Worm (Caenorhabditis elegans) whole organism, L4 larva: ENCODE data around the gene Y38E10A.2.

ENCODE experiments used
- F10B5.3 ChIP-seq: sonication (generic microtip); optimal IDR thresholded peaks from 2 replicates; lab custom pipeline; 2016; ENCODE audit warnings: mild to moderate bottlenecking, missing genetic modification characterization, missing compliant biosample characterization
- F26F4.8 ChIP-seq: fragments of 200-800 bp; sonication (Bioruptor generic); conservative IDR thresholded peaks from 2 replicates; pipeline ENCODE4 v1.3.6; 2022; ENCODE audit warnings: missing genetic modification characterization, missing compliant biosample characterization
- F44E2.7 ChIP-seq: fragments of 200-800 bp; sonication (Bioruptor generic); IDR thresholded peaks from 2 replicates; pipeline ENCODE4 v2.1.2; 2022; ENCODE audit warnings: missing genetic modification characterization, missing compliant biosample characterization
- F49E8.2 ChIP-seq: sonication (generic microtip); optimal IDR thresholded peaks from 2 replicates; lab custom pipeline; 2016; ENCODE audit warnings: missing compliant biosample characterization, mild to moderate bottlenecking, missing genetic modification characterization, borderline replicate concordance
- T26A8.4 ChIP-seq: fragments of 200-800 bp; sonication (Bioruptor generic); IDR thresholded peaks from 2 replicates; pipeline ENCODE4 v1.3.6; 2022; ENCODE audit warnings: missing genetic modification characterization, missing compliant biosample characterization
- Y105C5A.15 ChIP-seq: fragments of 200-800 bp; sonication (Bioruptor generic); IDR thresholded peaks from 2 replicates; pipeline ENCODE4 v1.3.6; 2022; ENCODE audit warnings: missing genetic modification characterization, missing compliant biosample characterization
- Y48G9A.11 ChIP-seq: fragments of 200-800 bp; sonication (Bioruptor generic); IDR thresholded peaks from 2 replicates; pipeline ENCODE4 v1.3.6; 2022; ENCODE audit warnings: missing genetic modification reagents, missing genetic modification characterization, missing compliant biosample characterization
- ZK337.2 ChIP-seq: fragments of 200-800 bp; sonication (Bioruptor generic); IDR thresholded peaks from 2 replicates; pipeline ENCODE4 v1.3.6; 2022; ENCODE audit warnings: missing genetic modification reagents, missing genetic modification characterization, missing compliant biosample characterization
- ama-1 ChIP-seq: fragments of 150-350 bp; optimal IDR thresholded peaks from 2 replicates; lab custom pipeline; 2014; ENCODE audit warnings: inconsistent platforms, mixed read lengths
- arid-1 ChIP-seq: fragments of 200-800 bp; sonication (Bioruptor generic); conservative IDR thresholded peaks from 2 replicates; pipeline ENCODE4 v1.3.6; 2022; ENCODE audit warnings: missing genetic modification reagents, missing genetic modification characterization, missing compliant biosample characterization
- ceh-44 ChIP-seq: fragments of 200-800 bp; sonication (Bioruptor generic); IDR thresholded peaks from 2 replicates; pipeline ENCODE4 v1.3.6; 2022; ENCODE audit warnings: missing genetic modification reagents, missing genetic modification characterization, missing compliant biosample characterization
- ceh-62 ChIP-seq: sonication (generic microtip); optimal IDR thresholded peaks from 2 replicates; lab custom pipeline; 2017; ENCODE audit warnings: missing biosample characterization, missing genetic modification characterization
- ctbp-1 ChIP-seq: fragments of 200-800 bp; sonication (Bioruptor generic); IDR thresholded peaks from 2 replicates; pipeline ENCODE4 v1.3.6; 2022; ENCODE audit warnings: missing genetic modification reagents, missing genetic modification characterization, missing compliant biosample characterization
- daf-16 ChIP-seq, 3 experiments: sonication (generic microtip); optimal IDR thresholded peaks; 2 replicates each; lab custom pipeline; 2016 to 2017; ENCODE audit warnings: missing genetic modification characterization in 3 of 3, missing genetic modification reagents in 3 of 3, mild to moderate bottlenecking in 2 of 3, missing compliant biosample characterization in 2 of 3, missing biosample characterization in 1 of 3, moderate library complexity in 1 of 3
- daf-19 ChIP-seq: fragments of 200-800 bp; sonication (Bioruptor generic); conservative IDR thresholded peaks from 2 replicates; pipeline ENCODE4 v1.3.6; 2022; ENCODE audit warnings: missing genetic modification characterization, missing compliant biosample characterization
- dmd-6 ChIP-seq: fragments of 200-800 bp; sonication (Bioruptor generic); IDR thresholded peaks from 2 replicates; pipeline ENCODE4 v1.3.6; 2022; ENCODE audit warnings: missing genetic modification reagents, missing genetic modification characterization, missing compliant biosample characterization
- dmd-8 ChIP-seq: fragments of 200-800 bp; sonication (Bioruptor generic); IDR thresholded peaks from 2 replicates; pipeline ENCODE4 v1.3.6; 2022; ENCODE audit warnings: missing genetic modification characterization, missing compliant biosample characterization
- dve-1 ChIP-seq: sonication (generic microtip); optimal IDR thresholded peaks from 2 replicates; lab custom pipeline; 2017; ENCODE audit warnings: antibody characterized with exemption, mild to moderate bottlenecking, missing genetic modification characterization, missing compliant biosample characterization; ENCODE audit not compliant: insufficient read depth
- hif-1 ChIP-seq, 2 experiments: sonication (generic microtip); optimal IDR thresholded peaks; 2 replicates each; lab custom pipeline; 2016 to 2017; ENCODE audit warnings: missing compliant biosample characterization in 2 of 2, missing genetic modification characterization in 2 of 2, missing genetic modification reagents in 2 of 2, missing genotype in 2 of 2, mild to moderate bottlenecking in 1 of 2
- hlh-11 ChIP-seq: fragments of 200-800 bp; sonication (Bioruptor generic); optimal IDR thresholded peaks from 2 replicates; lab custom pipeline; 2018; ENCODE audit warnings: mild to moderate bottlenecking, missing genetic modification characterization, missing compliant biosample characterization
- hlh-30 ChIP-seq: sonication (generic microtip); optimal IDR thresholded peaks from 2 replicates; lab custom pipeline; 2017; ENCODE audit warnings: antibody characterized with exemption, mild to moderate bottlenecking, missing genetic modification characterization, missing compliant biosample characterization; ENCODE audit not compliant: insufficient read depth
- jun-1 ChIP-seq: fragments of 150-350 bp; optimal IDR thresholded peaks from 2 replicates; lab custom pipeline; 2014; ENCODE audit warnings: missing biosample characterization, missing genetic modification reagents, missing genetic modification characterization
- lim-7 ChIP-seq: fragments of 200-800 bp; sonication (Bioruptor generic); IDR thresholded peaks from 2 replicates; pipeline ENCODE4 v1.3.6; 2022; ENCODE audit warnings: missing genetic modification characterization, missing compliant biosample characterization
- lin-13 ChIP-seq: fragments of 150-350 bp; optimal IDR thresholded peaks from 2 replicates; lab custom pipeline; 2014; ENCODE audit warnings: missing biosample characterization, missing genetic modification reagents, missing genetic modification characterization
- lin-38 ChIP-seq: fragments of 200-800 bp; sonication (Bioruptor generic); IDR thresholded peaks from 2 replicates; pipeline ENCODE4 v1.3.6; 2022; ENCODE audit warnings: missing genetic modification reagents, missing genetic modification characterization, missing compliant biosample characterization
- lin-39 ChIP-seq: fragments of 150-350 bp; optimal IDR thresholded peaks from 2 replicates; lab custom pipeline; 2014; ENCODE audit warnings: missing biosample characterization, missing genetic modification reagents, missing genetic modification characterization
- madf-5 ChIP-seq, 2 experiments: fragments of 200-800 bp; sonication (Bioruptor generic); IDR thresholded peaks; 2 replicates each; pipeline ENCODE4 v1.3.6; 2022; ENCODE audit warnings: missing compliant biosample characterization in 2 of 2, missing genetic modification characterization in 2 of 2
- mdt-29 ChIP-seq: fragments of 200-800 bp; sonication (Bioruptor generic); IDR thresholded peaks from 2 replicates; pipeline ENCODE4 v1.3.6; 2022; ENCODE audit warnings: missing genetic modification reagents, missing genetic modification characterization, missing compliant biosample characterization
- mes-2 ChIP-seq: sonication (generic microtip); optimal IDR thresholded peaks from 2 replicates; lab custom pipeline; 2016; ENCODE audit warnings: missing genotype, mild to moderate bottlenecking, missing genetic modification characterization, missing compliant biosample characterization; ENCODE audit not compliant: poor library complexity, severe bottlenecking
- mxl-2 ChIP-seq: fragments of 200-800 bp; sonication (Bioruptor generic); conservative IDR thresholded peaks from 2 replicates; pipeline ENCODE4 v1.3.6; 2022; ENCODE audit warnings: missing genetic modification reagents, missing genetic modification characterization, missing compliant biosample characterization
- mxl-3 ChIP-seq: fragments of 200-800 bp; sonication (Bioruptor generic); optimal IDR thresholded peaks from 2 replicates; lab custom pipeline; 2018; ENCODE audit warnings: mild to moderate bottlenecking, missing genetic modification characterization, missing compliant biosample characterization
- nhr-237 ChIP-seq: sonication (generic microtip); optimal IDR thresholded peaks from 2 replicates; lab custom pipeline; 2017; ENCODE audit warnings: missing biosample characterization, missing genetic modification characterization
- nhr-28 ChIP-seq: fragments of 150-350 bp; optimal IDR thresholded peaks from 2 replicates; lab custom pipeline; 2014; ENCODE audit warnings: missing biosample characterization, missing genetic modification characterization
- nhr-42 ChIP-seq: fragments of 200-800 bp; sonication (Bioruptor generic); IDR thresholded peaks from 2 replicates; pipeline ENCODE4 v1.3.6; 2022; ENCODE audit warnings: missing genetic modification characterization, missing compliant biosample characterization
- nhr-48 ChIP-seq: sonication (generic microtip); optimal IDR thresholded peaks from 2 replicates; lab custom pipeline; 2016; ENCODE audit warnings: mild to moderate bottlenecking, missing genetic modification characterization, missing compliant biosample characterization
- nhr-77 ChIP-seq: fragments of 150-350 bp; optimal IDR thresholded peaks from 2 replicates; lab custom pipeline; 2014; ENCODE audit warnings: missing biosample characterization, missing genetic modification characterization
- pha-4 ChIP-seq, 2 experiments: fragments of 150-350 bp in 1 of 2; fragments of 200-800 bp in 1 of 2; sonication (Bioruptor generic) in 1 of 2; IDR thresholded peaks in 1 of 2; optimal IDR thresholded peaks in 1 of 2; 2 replicates each; pipeline versions ENCODE4 v1.3.6 to Lab custom; 2014 to 2022; ENCODE audit warnings: missing genetic modification characterization in 2 of 2, missing genetic modification reagents in 2 of 2, missing biosample characterization in 1 of 2, missing compliant biosample characterization in 1 of 2
- pqm-1 ChIP-seq: sonication (generic microtip); optimal IDR thresholded peaks from 2 replicates; lab custom pipeline; 2017; ENCODE audit warnings: missing biosample characterization, missing genetic modification characterization
- set-16 ChIP-seq: fragments of 200-800 bp; sonication (Bioruptor generic); IDR thresholded peaks from 2 replicates; pipeline ENCODE4 v1.3.6; 2022; ENCODE audit warnings: missing genetic modification reagents, missing genetic modification characterization, missing compliant biosample characterization
- snpc-1.2 ChIP-seq: fragments of 200-800 bp; sonication (Bioruptor generic); IDR thresholded peaks from 2 replicates; pipeline ENCODE4 v1.3.6; 2022; ENCODE audit warnings: missing genetic modification reagents, missing genetic modification characterization, missing compliant biosample characterization
- spr-3 ChIP-seq: fragments of 200-800 bp; sonication (Bioruptor generic); optimal IDR thresholded peaks from 2 replicates; lab custom pipeline; 2018; ENCODE audit warnings: mild to moderate bottlenecking, missing genetic modification characterization, missing compliant biosample characterization
- tra-1 ChIP-seq: fragments of 200-800 bp; sonication (Bioruptor generic); IDR thresholded peaks from 2 replicates; pipeline ENCODE4 v1.3.6; 2022; ENCODE audit warnings: missing genetic modification reagents, missing genetic modification characterization, missing compliant biosample characterization
- unc-130 ChIP-seq: sonication (generic microtip); optimal IDR thresholded peaks from 2 replicates; lab custom pipeline; 2016; ENCODE audit warnings: missing genetic modification reagents, missing genetic modification characterization, missing compliant biosample characterization
- zip-2 ChIP-seq: fragments of 150-350 bp; optimal IDR thresholded peaks from 2 replicates; lab custom pipeline; 2014; ENCODE audit warnings: missing biosample characterization, missing genetic modification characterization

Gene Y38E10A.2

ce11 chrII:12542594-12542997, 30.8 kb downstream of the Y38E10A.2 start (continued):
- TF ChIP-seq lin-38 (no peak; the same call in 1 of the 2 replicates), arid-1 (GFP tag; lab: Robert Waterston, UW) (0 out of 2 replicates have a peak, but pooled peaks have one; percentile 40), Y48G9A.11 (0 out of 2 replicates have a peak, but pooled peaks have one; percentile 46), mxl-3 (no peak), dmd-8 (GFP tag; lab: Robert Waterston, UW) (peak; percentile 62; the same call in 1 of the 2 replicates), ceh-62 (tag; lab: Kevin White, UChicago) (no peak), nhr-42 (GFP tag; lab: Robert Waterston, UW) (no peak), ZK337.2 (GFP tag; lab: Robert Waterston, UW) (0 out of 2 replicates have a peak, but pooled peaks have one; percentile 40), F44E2.7 (0 out of 2 replicates have a peak, but pooled peaks have one; percentile 68), jun-1 (tag; lab: Kevin White, UChicago) (no peak), ama-1 (lab: Kevin White, UChicago) (no peak), lin-39 (tag; lab: Kevin White, UChicago) (no peak), lin-13 (peak; percentile 54), nhr-237 (tag; lab: Kevin White, UChicago) (no peak), hlh-11 (peak; percentile 3), madf-5 (GFP tag; IDR thresholded peaks at IDR 0.05; lab: Robert Waterston, UW) (no peak), hlh-30 (tag; lab: Kevin White, UChicago) (peak; percentile 22), set-16 (GFP tag; lab: Robert Waterston, UW) (no peak), pha-4 (GFP tag; IDR thresholded peaks at IDR 0.05; lab: Robert Waterston, UW) (peak; percentile 45; the same call in 1 of the 2 replicates), pha-4 (tag; optimal IDR thresholded peaks at IDR 0.05; lab: Kevin White, UChicago) (no peak), nhr-48 (tag; lab: Kevin White, UChicago) (peak; percentile 9), Y105C5A.15 (GFP tag; lab: Robert Waterston, UW) (no peak)

DNA sequence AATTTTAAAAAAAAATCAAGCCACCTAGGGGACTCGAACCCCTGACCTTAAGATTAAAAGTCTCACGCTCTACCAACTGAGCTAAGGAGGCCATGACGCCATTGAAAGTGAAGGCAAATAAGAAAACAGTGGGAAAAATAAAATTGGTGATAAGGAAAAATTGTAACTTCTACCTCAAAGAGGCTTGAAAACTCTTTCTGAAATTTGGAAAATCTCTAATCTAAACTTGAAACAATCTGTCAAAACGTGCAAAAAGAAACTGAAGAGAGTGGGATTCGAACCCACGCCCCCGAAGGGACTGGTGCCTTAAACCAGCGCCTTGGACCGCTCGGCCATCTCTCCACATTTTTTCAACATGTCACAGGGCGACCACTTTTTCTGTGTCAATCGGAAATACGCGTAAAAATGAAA, 31.8 kb downstream of the Y38E10A.2 start:
- TF ChIP-seq T26A8.4 (GFP tag; lab: Robert Waterston, UW) (peak; percentile 77), daf-16 (GFP tag; optimal IDR thresholded peaks at IDR 0.05; lab: Kevin White, UChicago) (peak in 1 of 2 experiments; percentile 84), daf-16 (tag; optimal IDR thresholded peaks at IDR 0.05; lab: Kevin White, UChicago) (peak; percentile 74), F10B5.3 (tag; lab: Kevin White, UChicago) (peak; percentile 10), arid-1 (GFP tag; lab: Robert Waterston, UW) (0 out of 2 replicates have a peak, but pooled peaks have one; percentile 17), nhr-77 (tag; lab: Kevin White, UChicago) (peak; percentile 35), hlh-11 (peak; percentile 15), mes-2 (peak; percentile 42), ctbp-1 (GFP tag; lab: Robert Waterston, UW) (peak; percentile 73), lin-38 (peak; percentile 79), ZK337.2 (GFP tag; lab: Robert Waterston, UW) (0 out of 2 replicates have a peak, but pooled peaks have one; percentile 52), tra-1 (0 out of 2 replicates have a peak, but pooled peaks have one; percentile 47), F49E8.2 (tag; lab: Kevin White, UChicago) (peak; percentile 51), madf-5 (GFP tag; IDR thresholded peaks at IDR 0.05; lab: Robert Waterston, UW) (peak in 1 of 2 experiments; percentile 68; a peak in 1 of 4 replicates), dmd-8 (GFP tag; lab: Robert Waterston, UW) (0 out of 2 replicates have a peak, but pooled peaks have one; percentile 62), snpc-1.2 (GFP tag; lab: Robert Waterston, UW) (peak; percentile 66; the same call in 1 of the 2 replicates), nhr-28 (tag; lab: Kevin White, UChicago) (peak; percentile 12), hlh-30 (tag; lab: Kevin White, UChicago) (peak; percentile 35), pqm-1 (tag; lab: Kevin White, UChicago) (peak; percentile 11), Y48G9A.11 (peak; percentile 72; the same call in 1 of the 2 replicates), dmd-6 (GFP tag; lab: Robert Waterston, UW) (peak; percentile 47), unc-130 (GFP tag; lab: Kevin White, UChicago) (peak; percentile 62), nhr-48 (tag; lab: Kevin White, UChicago) (peak; percentile 32), lim-7 (GFP tag; lab: Robert Waterston, UW) (peak; percentile 85), F26F4.8 (0 out of 2 replicates have a peak, but pooled peaks have one; percentile 8), mxl-2 (0 out of 2 replicates have a peak, but pooled peaks have one; percentile 27), mdt-29 (GFP tag; lab: Robert Waterston, UW) (0 out of 2 replicates have a peak, but pooled peaks have one; percentile 19), ceh-44 (peak; percentile 73; the same call in 1 of the 2 replicates), daf-19 (peak; percentile 84), hif-1 (tag; optimal IDR thresholded peaks at IDR 0.05; lab: Kevin White, UChicago) (peak in 1 of 2 experiments; percentile 39), dve-1 (tag; lab: Kevin White, UChicago) (peak; percentile 74), spr-3 (GFP tag; lab: Kevin White, UChicago) (peak; percentile 47), zip-2 (tag; lab: Kevin White, UChicago) (peak; percentile 47), set-16 (GFP tag; lab: Robert Waterston, UW) (peak; percentile 15; the same call in 1 of the 2 replicates), lin-13 (peak; percentile 34)
